Worm (Caenorhabditis elegans): Measurements from ENCODE around the gene sru-29.

DNA sequence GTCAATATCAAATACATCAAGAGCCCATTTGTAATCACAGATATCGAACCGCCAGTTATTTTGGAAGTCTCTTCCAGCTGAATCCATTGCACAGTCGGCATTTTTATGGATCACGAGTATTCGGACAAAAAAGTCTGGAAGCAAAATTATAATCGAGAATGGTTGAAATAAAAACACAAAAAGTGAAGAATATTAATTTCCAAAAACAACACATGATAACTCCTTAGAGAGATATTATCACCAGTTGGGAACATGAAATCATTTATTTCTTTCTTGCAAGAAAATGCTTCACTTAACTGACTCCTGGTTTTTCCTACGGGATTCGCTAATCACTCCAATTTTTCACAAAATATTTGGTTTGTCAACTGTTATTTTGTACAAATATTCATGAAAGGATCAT lies 12.9 kb downstream of the sru-29 start, which contains the start of gene str-2:
- no peak for TF ChIP-seq ZK546.5 (tag; optimal IDR thresholded peaks at IDR 0.05)
- no peak for TF ChIP-seq nhr-76 (tag; optimal IDR thresholded peaks at IDR 0.05)
- no peak for TF ChIP-seq unc-39 (tag; optimal IDR thresholded peaks at IDR 0.05)
- no peak for TF ChIP-seq nhr-25 (tag; optimal IDR thresholded peaks at IDR 0.05; ENCODE audit: borderline replicate concordance, insufficient read depth)
- no peak for TF ChIP-seq egl-27 (tag; optimal IDR thresholded peaks at IDR 0.05)
